Worm (Caenorhabditis elegans) whole organism, L2 larva: ENCODE results near the gene fbxb-6.

Experiments
- ama-1 ChIP-seq: fragments of 150-350 bp; optimal IDR thresholded peaks from 2 replicates; lab custom pipeline; 2018; ENCODE audit warnings: inconsistent platforms
- fos-1 ChIP-seq: fragments of 150-350 bp; optimal IDR thresholded peaks from 2 replicates; lab custom pipeline; 2014; ENCODE audit warnings: missing biosample characterization, missing genetic modification characterization
- mdl-1 ChIP-seq, 2 experiments: fragments of 150-350 bp in 1 of 2; sonication (generic microtip) in 1 of 2; optimal IDR thresholded peaks; 2 replicates each; lab custom pipeline; 2017; ENCODE audit warnings: missing biosample characterization in 2 of 2, missing genetic modification characterization in 2 of 2
- nhr-129 ChIP-seq: fragments of 150-350 bp; optimal IDR thresholded peaks from 2 replicates; lab custom pipeline; 2014; ENCODE audit warnings: missing biosample characterization, missing genetic modification characterization
- nhr-77 ChIP-seq: fragments of 150-350 bp; optimal IDR thresholded peaks from 2 replicates; lab custom pipeline; 2014; ENCODE audit warnings: missing biosample characterization, missing genetic modification characterization
- skn-1 ChIP-seq: sonication (generic microtip); optimal IDR thresholded peaks from 2 replicates; lab custom pipeline; 2017; ENCODE audit warnings: missing biosample characterization, missing genetic modification characterization
- snpc-4 ChIP-seq: fragments of 150-350 bp; optimal IDR thresholded peaks from 2 replicates; lab custom pipeline; 2014; ENCODE audit warnings: missing biosample characterization, missing genetic modification characterization
- ztf-11 ChIP-seq: sonication (generic microtip); optimal IDR thresholded peaks from 2 replicates; lab custom pipeline; 2017; ENCODE audit warnings: missing biosample characterization, missing genetic modification characterization
- ztf-4 ChIP-seq: fragments of 150-350 bp; optimal IDR thresholded peaks from 2 replicates; lab custom pipeline; 2014; ENCODE audit warnings: missing biosample characterization, missing genetic modification characterization

DNA sequence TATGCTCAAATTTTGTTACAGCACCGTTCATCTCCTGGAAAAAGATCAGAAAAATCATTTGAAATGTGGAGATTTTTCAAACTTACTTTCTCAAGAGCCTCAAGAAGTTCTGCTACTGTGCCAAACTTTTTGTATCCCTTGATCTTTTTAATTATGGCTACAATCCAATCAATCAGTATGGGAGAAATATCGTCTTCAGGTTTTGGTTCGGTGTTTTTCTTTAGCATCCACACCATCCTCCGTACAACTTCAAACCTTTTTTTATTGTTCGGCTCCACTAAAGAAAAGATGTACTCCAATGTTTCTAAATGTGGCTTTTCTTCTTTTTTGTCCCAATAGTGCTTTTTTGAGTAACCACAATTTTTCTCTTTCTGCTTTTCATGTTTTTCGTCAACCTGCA, 11.9 kb downstream of the fbxb-6 start:
- TF ChIP-seq skn-1 (tag; lab: Kevin White, UChicago): no peak
- TF ChIP-seq nhr-129: no peak
- TF ChIP-seq nhr-77: no peak
- TF ChIP-seq fos-1 (tag; lab: Kevin White, UChicago): no peak
- TF ChIP-seq ztf-4: no peak
- no peak for TF ChIP-seq ztf-11
- no peak for TF ChIP-seq ama-1 (lab: Kevin White, UChicago)
- no peak for TF ChIP-seq mdl-1 (tag; optimal IDR thresholded peaks at IDR 0.05; lab: Kevin White, UChicago)
- TF ChIP-seq snpc-4: no peak
